Worm (Caenorhabditis elegans) whole organism, early embryonic: Measurements from ENCODE around the gene tsp-14.

ENCODE experiments used
- F13C5.2 ChIP-seq: sonication (generic microtip); optimal IDR thresholded peaks from 2 replicates; lab custom pipeline; 2017; ENCODE audit warnings: mild to moderate bottlenecking, missing genetic modification characterization, inconsistent platforms, missing compliant biosample characterization
- aly-1 ChIP-seq: sonication (generic microtip); optimal IDR thresholded peaks from 2 replicates; lab custom pipeline; 2016; ENCODE audit warnings: missing genetic modification characterization, missing compliant biosample characterization
- ama-1 ChIP-seq: fragments of 150-350 bp; optimal IDR thresholded peaks from 2 replicates; lab custom pipeline; 2014
- ceh-13 ChIP-seq: fragments of 200-800 bp; sonication (Bioruptor generic); optimal IDR thresholded peaks from 2 replicates; lab custom pipeline; 2018; ENCODE audit warnings: mild to moderate bottlenecking, missing genetic modification characterization, missing compliant biosample characterization
- ceh-36 ChIP-seq: sonication (generic microtip); optimal IDR thresholded peaks from 2 replicates; lab custom pipeline; 2016; ENCODE audit warnings: missing genetic modification characterization, inconsistent platforms, missing compliant biosample characterization
- ets-7 ChIP-seq: sonication (generic microtip); optimal IDR thresholded peaks from 2 replicates; lab custom pipeline; 2016; ENCODE audit warnings: missing genotype, missing genetic modification characterization, missing compliant biosample characterization
- flt-1 ChIP-seq: fragments of 200-800 bp; sonication (Bioruptor generic); IDR thresholded peaks from 2 replicates; pipeline ENCODE4 v1.3.6; 2022; ENCODE audit warnings: missing genetic modification characterization, missing compliant biosample characterization
- hnd-1 ChIP-seq: sonication (generic microtip); optimal IDR thresholded peaks from 2 replicates; lab custom pipeline; 2016; ENCODE audit warnings: missing genetic modification characterization, missing compliant biosample characterization
- pes-1 ChIP-seq: fragments of 200-800 bp; sonication (Bioruptor generic); IDR thresholded peaks from 2 replicates; pipeline ENCODE4 v1.3.6; 2022; ENCODE audit warnings: missing genetic modification reagents, missing genetic modification characterization, missing compliant biosample characterization
- tbx-37 ChIP-seq: fragments of 200-800 bp; sonication (Bioruptor generic); conservative IDR thresholded peaks from 2 replicates; pipeline ENCODE4 v1.3.6; 2022; ENCODE audit warnings: missing genetic modification reagents, missing genetic modification characterization, missing compliant biosample characterization
- tra-4 ChIP-seq: sonication (generic microtip); optimal IDR thresholded peaks from 2 replicates; lab custom pipeline; 2017; ENCODE audit warnings: missing genetic modification characterization, missing compliant biosample characterization

- no peak for TF ChIP-seq ama-1 (lab: Kevin White, UChicago)
- no peak for TF ChIP-seq ets-7 (tag; lab: Kevin White, UChicago)
- TF ChIP-seq F13C5.2 = no peak
- no peak for TF ChIP-seq hnd-1 (tag; lab: Kevin White, UChicago)
- no peak for TF ChIP-seq pes-1 (GFP tag; lab: Robert Waterston, UW)
- no peak for TF ChIP-seq flt-1 (GFP tag; lab: Robert Waterston, UW)
- TF ChIP-seq aly-1 (tag; lab: Kevin White, UChicago) = no peak
- no peak for TF ChIP-seq ceh-36 (tag; lab: Kevin White, UChicago)
- TF ChIP-seq tbx-37 (GFP tag; lab: Robert Waterston, UW) = no peak
- TF ChIP-seq tra-4 (tag; lab: Kevin White, UChicago) = no peak
- no peak for TF ChIP-seq ceh-13 (GFP tag; lab: Kevin White, UChicago)
Measured at ce11 chrX:4842305-4842704, 34.5 kb downstream of the tsp-14 start.
